Worm (Caenorhabditis elegans) whole organism, midembryonic: ENCODE results near the gene skr-12.

Experiments
- T22C8.4 ChIP-seq: fragments of 200-800 bp; sonication (Bioruptor generic); IDR thresholded peaks from 2 replicates; pipeline ENCODE4 v1.3.6; 2022; ENCODE audit warnings: missing genetic modification characterization, missing compliant biosample characterization
- flt-1 ChIP-seq: fragments of 200-800 bp; sonication (Bioruptor generic); IDR thresholded peaks from 2 replicates; pipeline ENCODE4 v1.3.6; 2022; ENCODE audit warnings: missing genetic modification characterization, missing compliant biosample characterization
- klf-2 ChIP-seq: fragments of 200-800 bp; sonication (Bioruptor generic); conservative IDR thresholded peaks from 2 replicates; pipeline ENCODE4 v1.3.6; 2022; ENCODE audit warnings: missing genetic modification reagents, missing genetic modification characterization, missing compliant biosample characterization
- med-1 ChIP-seq: sonication (generic microtip); optimal IDR thresholded peaks from 2 replicates; lab custom pipeline; 2017; ENCODE audit warnings: missing genetic modification characterization, mild to moderate bottlenecking, missing compliant biosample characterization, antibody characterized with exemption, missing genetic modification reagents; ENCODE audit not compliant: insufficient read depth
- ref-1 ChIP-seq: fragments of 200-800 bp; sonication (Bioruptor generic); conservative IDR thresholded peaks from 2 replicates; pipeline ENCODE4 v1.3.6; 2022; ENCODE audit warnings: missing genetic modification reagents, missing genetic modification characterization, missing compliant biosample characterization
- tab-1 ChIP-seq: fragments of 200-800 bp; sonication (Bioruptor generic); IDR thresholded peaks from 2 replicates; pipeline ENCODE4 v1.3.6; 2022; ENCODE audit warnings: missing genetic modification characterization, missing compliant biosample characterization
- ztf-23 ChIP-seq: fragments of 200-800 bp; sonication (Bioruptor generic); IDR thresholded peaks from 2 replicates; pipeline ENCODE4 v1.3.6; 2022; ENCODE audit warnings: missing genetic modification reagents, missing genetic modification characterization, missing compliant biosample characterization

DNA sequence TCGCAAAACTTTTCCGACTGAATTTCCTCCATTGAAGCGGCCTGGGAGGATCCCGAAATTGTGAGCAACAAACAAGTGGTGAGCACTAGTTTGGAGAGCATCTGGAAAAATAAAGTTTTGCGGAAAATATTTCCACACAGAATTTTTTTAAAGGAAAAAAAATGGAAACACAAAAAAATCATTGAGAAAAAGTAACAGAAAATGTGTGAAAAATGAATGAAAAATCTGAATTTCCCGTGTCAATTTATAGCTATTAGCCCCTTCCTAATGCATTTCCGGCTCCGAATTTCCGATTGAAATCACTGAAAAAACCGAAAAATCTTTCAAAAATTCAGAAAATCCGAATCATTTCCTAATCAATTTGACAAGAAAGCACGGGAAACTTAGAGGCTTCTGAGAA, 24.7 kb downstream of the skr-12 start, which contains the start of gene flp-17:
- TF ChIP-seq ref-1, result no peak
- TF ChIP-seq klf-2 (GFP tag; lab: Robert Waterston, UW), result no peak
- TF ChIP-seq tab-1, result no peak
- TF ChIP-seq med-1 (GFP tag; lab: Kevin White, UChicago), result no peak
- TF ChIP-seq ztf-23, result no peak
- no peak for TF ChIP-seq flt-1 (GFP tag; lab: Robert Waterston, UW)
- no peak for TF ChIP-seq T22C8.4
